Worm (Caenorhabditis elegans) whole organism, mixed stage, embryonic: ENCODE results near the gene cyy-1.

Source experiments
- ceh-39 ChIP-seq: fragments of 150-350 bp; optimal IDR thresholded peaks from 2 replicates; lab custom pipeline; 2014; ENCODE audit warnings: missing biosample characterization, missing genetic modification characterization
- ceh-83 ChIP-seq: fragments of 200-800 bp; sonication (Bioruptor generic); optimal IDR thresholded peaks from 2 replicates; lab custom pipeline; 2018; ENCODE audit warnings: mild to moderate bottlenecking, missing genetic modification characterization, missing compliant biosample characterization
- ces-1 ChIP-seq: fragments of 150-350 bp; optimal IDR thresholded peaks from 2 replicates; lab custom pipeline; 2014; ENCODE audit warnings: missing biosample characterization, missing genetic modification reagents, missing genetic modification characterization
- nhr-12 ChIP-seq: fragments of 150-350 bp; optimal IDR thresholded peaks from 2 replicates; lab custom pipeline; 2014; ENCODE audit warnings: missing biosample characterization, missing genetic modification characterization
- unc-39 ChIP-seq: fragments of 150-350 bp; optimal IDR thresholded peaks from 2 replicates; lab custom pipeline; 2014; ENCODE audit warnings: missing biosample characterization, missing genetic modification characterization
- unc-62 ChIP-seq: fragments of 150-350 bp; optimal IDR thresholded peaks from 2 replicates; lab custom pipeline; 2014; ENCODE audit warnings: missing biosample characterization, missing genetic modification reagents, missing genetic modification characterization

DNA sequence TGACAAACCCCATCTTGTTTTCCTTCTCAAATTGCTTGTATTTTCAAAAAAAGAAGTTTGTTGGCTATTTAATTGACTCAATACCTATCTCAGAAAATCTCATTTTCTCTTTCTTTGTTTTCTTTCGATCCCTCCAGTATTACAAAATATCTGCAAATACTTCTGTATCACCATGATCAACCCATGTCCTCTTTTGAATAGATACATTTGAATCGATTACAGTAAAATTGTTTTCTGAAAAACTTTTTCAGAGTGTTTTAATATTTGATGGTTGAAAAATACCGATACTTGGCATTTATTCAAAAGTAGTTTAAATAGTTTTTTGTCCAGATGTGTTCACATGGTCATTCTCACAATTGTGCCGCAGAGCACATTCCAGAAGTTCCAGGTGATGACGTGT is 3.5 kb downstream of the cyy-1 start, which contains the start of gene ZK353.9:
- TF ChIP-seq ceh-39 (tag; lab: Kevin White, UChicago) (no peak), ces-1 (no peak), ceh-83 (GFP tag; lab: Kevin White, UChicago) (no peak), unc-39 (tag; lab: Kevin White, UChicago) (no peak), nhr-12 (tag; lab: Kevin White, UChicago) (no peak), unc-62 (GFP tag; lab: Kevin White, UChicago) (no peak)
